Worm (Caenorhabditis elegans) whole organism, young adult: ENCODE data around the gene F22E5.21.
"Not testable (repeated sequence)": the region's sequence is repeated elsewhere in the genome, so short reads cannot be mapped to it uniquely, and the experiment has no call there.

Experiments used
- F22D6.2 ChIP-seq: sonication (generic microtip); optimal IDR thresholded peaks from 2 replicates; lab custom pipeline; 2016; ENCODE audit warnings: mild to moderate bottlenecking, missing genetic modification characterization, missing compliant biosample characterization
- F49E8.2 ChIP-seq: sonication (generic microtip); optimal IDR thresholded peaks from 3 replicates; lab custom pipeline; 2017; ENCODE audit warnings: missing genetic modification characterization, mild to moderate bottlenecking, missing compliant biosample characterization, antibody characterized with exemption, moderate library complexity; ENCODE audit not compliant: insufficient read depth
- ama-1 ChIP-seq, 3 experiments: fragments of 150-350 bp in 1 of 3; sonication (generic microtip) in 2 of 3; optimal IDR thresholded peaks; 2 replicates each; lab custom pipeline; 2014 to 2018; ENCODE audit warnings: missing biosample characterization in 2 of 3, missing genetic modification characterization in 2 of 3, missing genetic modification reagents in 2 of 3
- efl-1 ChIP-seq: fragments of 150-350 bp; optimal IDR thresholded peaks from 2 replicates; lab custom pipeline; 2014; ENCODE audit warnings: missing biosample characterization, missing genetic modification reagents, missing genetic modification characterization
- him-1 ChIP-seq: sonication (generic microtip); optimal IDR thresholded peaks from 2 replicates; lab custom pipeline; 2016; ENCODE audit warnings: missing genotype, missing genetic modification reagents, missing genetic modification characterization, missing compliant biosample characterization
- hmg-1.2 ChIP-seq: fragments of 200-800 bp; sonication (Bioruptor generic); IDR thresholded peaks from 2 replicates; pipeline ENCODE4 v1.3.6; 2022; ENCODE audit warnings: missing genetic modification reagents, missing genetic modification characterization, missing compliant biosample characterization
- lsl-1 ChIP-seq: fragments of 200-800 bp; sonication (Bioruptor generic); optimal IDR thresholded peaks from 2 replicates; lab custom pipeline; 2018; ENCODE audit warnings: mild to moderate bottlenecking, missing genetic modification characterization, moderate library complexity, missing compliant biosample characterization
- mxl-1 ChIP-seq: sonication (generic microtip); optimal IDR thresholded peaks from 2 replicates; lab custom pipeline; 2016; ENCODE audit warnings: missing genetic modification characterization, missing compliant biosample characterization
- snpc-4 ChIP-seq, 5 experiments: fragments of 150-350 bp in 1 of 5; sonication (generic microtip) in 4 of 5; optimal IDR thresholded peaks; 2 replicates each; lab custom pipeline; 2014 to 2018; ENCODE audit warnings: missing genetic modification characterization in 5 of 5, missing biosample characterization in 3 of 5, antibody characterized with exemption in 2 of 5, mild to moderate bottlenecking in 2 of 5, missing compliant biosample characterization in 2 of 5, missing genotype in 2 of 5, moderate library complexity in 2 of 5, missing genetic modification reagents in 1 of 5

DNA sequence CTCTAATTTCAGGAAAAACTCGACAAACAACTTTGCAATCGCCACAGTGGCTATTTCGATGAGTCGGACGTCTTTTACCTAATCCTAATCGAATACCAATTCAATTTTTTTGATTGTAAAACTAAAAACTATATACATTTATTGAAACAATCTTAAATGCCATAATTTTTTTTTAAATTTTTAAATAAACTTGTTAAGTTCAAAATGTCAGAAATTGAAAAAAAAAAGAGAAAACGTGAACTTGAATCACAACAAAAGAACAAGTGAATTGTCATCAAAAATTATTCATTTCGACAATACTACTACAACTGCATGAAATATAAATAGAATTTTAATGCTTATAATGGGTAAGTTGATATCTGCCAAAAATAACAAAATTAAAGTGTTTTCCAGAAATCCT is 25.0 kb downstream of the F22E5.21 start, which contains the start of gene D2062.13:
- not testable (repeated sequence) for TF ChIP-seq snpc-4 (GFP tag; optimal IDR thresholded peaks at IDR 0.05; lab: Kevin White, UChicago); snpc-4 (tag; optimal IDR thresholded peaks at IDR 0.05; lab: Kevin White, UChicago); efl-1; mxl-1 (tag; lab: Kevin White, UChicago); him-1; F22D6.2 (tag; lab: Kevin White, UChicago); hmg-1.2 (GFP tag; lab: Robert Waterston, UW); ama-1 (optimal IDR thresholded peaks at IDR 0.05; lab: Kevin White, UChicago); ama-1 (GFP tag; optimal IDR thresholded peaks at IDR 0.05; lab: Kevin White, UChicago); lsl-1 (GFP tag; lab: Kevin White, UChicago); F49E8.2 (tag; lab: Kevin White, UChicago)
